Fruit fly (Drosophila melanogaster): ENCODE measurements around the gene Ube4A.

The Ube4A gene

dm6 chr2L:6683992-6684882 lies 25.9 kb downstream of the Ube4A start, which contains the start of gene Nhe3 (continued):
- TF ChIP-seq Sin3A (optimal IDR thresholded peaks at IDR 0.05) (peak; percentile 67), pho (GFP tag; optimal IDR thresholded peaks at IDR 0.05) (peak; percentile 87), CTCF (GFP tag; optimal IDR thresholded peaks at IDR 0.05) (peak; percentile 98), Awh (GFP tag; IDR thresholded peaks at IDR 0.05) (peak; percentile 76), zen2 (GFP tag; IDR thresholded peaks at IDR 0.05; ENCODE audit: partially characterized antibody) (no peak), gfzf (GFP tag; optimal IDR thresholded peaks at IDR 0.05) (peak; percentile 74), mirr (GFP tag; optimal IDR thresholded peaks at IDR 0.05) (no peak), crc (GFP tag; optimal IDR thresholded peaks at IDR 0.05) (peak; percentile 53), dati (GFP tag; IDR thresholded peaks at IDR 0.05) (peak; percentile 36; the same call in 1 of the 2 replicates), kay (GFP tag; optimal IDR thresholded peaks at IDR 0.05) (peak; percentile 74), CG3995 (GFP tag; optimal IDR thresholded peaks at IDR 0.05) (peak; percentile 85), lov (optimal IDR thresholded peaks at IDR 0.05) (no peak), lov (GFP tag; IDR thresholded peaks at IDR 0.05) (peak; percentile 70; the same call in 2 of the 3 replicates), nerfin-1 (tag; optimal IDR thresholded peaks at IDR 0.05) (peak; percentile 60), sr (GFP tag; IDR thresholded peaks at IDR 0.05) (0 out of 3 replicates have a peak, but pooled peaks have one; percentile 15), phol (tag; optimal IDR thresholded peaks at IDR 0.05) (peak; percentile 81), schlank (tag; optimal IDR thresholded peaks at IDR 0.05) (peak; percentile 43), CG11504 (tag; optimal IDR thresholded peaks at IDR 0.05) (no peak), tap (tag; optimal IDR thresholded peaks at IDR 0.05) (no peak), Dip2 (GFP tag; IDR thresholded peaks at IDR 0.05) (peak; percentile 95), CG18476 (GFP tag; optimal IDR thresholded peaks at IDR 0.05) (peak; percentile 81), CG5180 (GFP tag; optimal IDR thresholded peaks at IDR 0.05) (peak; percentile 20), CG3407 (GFP tag; optimal IDR thresholded peaks at IDR 0.05) (peak; percentile 39), Antp (GFP tag; optimal IDR thresholded peaks at IDR 0.05) (peak; percentile 77), CG31441 (GFP tag; IDR thresholded peaks at IDR 0.05) (no peak), fd3F (GFP tag; optimal IDR thresholded peaks at IDR 0.05) (peak; percentile 76), lab (GFP tag; optimal IDR thresholded peaks at IDR 0.05) (no peak), NC2α (GFP tag; optimal IDR thresholded peaks at IDR 0.05) (peak; percentile 58), shn (GFP tag; optimal IDR thresholded peaks at IDR 0.05) (peak; percentile 78), sens-2 (GFP tag; IDR thresholded peaks at IDR 0.05) (peak; percentile 60; the same call in 1 of the 2 replicates), CG15601 (tag; optimal IDR thresholded peaks at IDR 0.05) (peak; percentile 57), lbe (GFP tag; optimal IDR thresholded peaks at IDR 0.05) (peak; percentile 48), Gug (GFP tag; IDR thresholded peaks at IDR 0.05) (peak; percentile 74), so (GFP tag; IDR thresholded peaks at IDR 0.05) (peak; percentile 86), MBD-R2 (GFP tag; IDR thresholded peaks at IDR 0.05) (peak; percentile 77), jigr1 (GFP tag; IDR thresholded peaks at IDR 0.05) (peak; percentile 37; the same call in 1 of the 3 replicates), cad (GFP tag; optimal IDR thresholded peaks at IDR 0.05) (no peak), CG9817 (tag; optimal IDR thresholded peaks at IDR 0.05) (peak; percentile 80), unpg (GFP tag; optimal IDR thresholded peaks at IDR 0.05) (peak; percentile 80), CG7357 (GFP tag; IDR thresholded peaks at IDR 0.05) (peak; percentile 70; the same call in 2 of the 3 replicates), CG30020 (tag; optimal IDR thresholded peaks at IDR 0.05) (peak; percentile 74), CG12744 (GFP tag; optimal IDR thresholded peaks at IDR 0.05) (peak; percentile 71), CG10321 (GFP tag; IDR thresholded peaks at IDR 0.05) (peak; percentile 40; the same call in 1 of the 2 replicates), pum (GFP tag; optimal IDR thresholded peaks at IDR 0.05) (peak; percentile 78), CG1602 (GFP tag; optimal IDR thresholded peaks at IDR 0.05) (peak; percentile 82), CG8281 (tag; optimal IDR thresholded peaks at IDR 0.05) (peak; percentile 38), NFAT (GFP tag; IDR thresholded peaks at IDR 0.05) (peak; percentile 84), en (GFP tag; optimal IDR thresholded peaks at IDR 0.05) (no peak), luna (GFP tag; optimal IDR thresholded peaks at IDR 0.05) (no peak), chm (GFP tag; IDR thresholded peaks at IDR 0.05) (0 out of 2 replicates have a peak, but pooled peaks have one; percentile 74)
